Fruit fly (Drosophila melanogaster): ENCODE results near the gene CG32240.

The CG32240 gene

dm6 chr3L:4406653-4407257 is 25.3 kb upstream of the CG32240 start, which contains the start of gene TP53INP (continued):
- TF ChIP-seq Ets21C (GFP tag; optimal IDR thresholded peaks at IDR 0.05) (peak; percentile 73), fd59A (GFP tag; optimal IDR thresholded peaks at IDR 0.05) (peak; percentile 88), Sox102F (GFP tag; optimal IDR thresholded peaks at IDR 0.05) (peak; percentile 78), CG10631 (GFP tag; optimal IDR thresholded peaks at IDR 0.05) (peak; percentile 87), Eip78C (GFP tag) (peak; percentile 97), Hr4 (GFP tag; optimal IDR thresholded peaks at IDR 0.05) (peak; percentile 89), topi (GFP tag; optimal IDR thresholded peaks at IDR 0.05) (peak; percentile 90), CG15336 (GFP tag; IDR thresholded peaks at IDR 0.05) (peak; percentile 88), Hr38 (GFP tag; optimal IDR thresholded peaks at IDR 0.05) (no peak), achi (GFP tag; optimal IDR thresholded peaks at IDR 0.05) (peak; percentile 91), CG6854 (GFP tag; optimal IDR thresholded peaks at IDR 0.05) (peak; percentile 65), spab (GFP tag; optimal IDR thresholded peaks at IDR 0.05) (peak; percentile 91), CG8632 (GFP tag; optimal IDR thresholded peaks at IDR 0.05) (peak; percentile 91), acj6 (GFP tag; optimal IDR thresholded peaks at IDR 0.05) (peak; percentile 93), ss (GFP tag; optimal IDR thresholded peaks at IDR 0.05) (peak; percentile 66 to 94), Blimp-1 (GFP tag; optimal IDR thresholded peaks at IDR 0.05) (peak; percentile 67), CG4318 (GFP tag; optimal IDR thresholded peaks at IDR 0.05) (peak; percentile 89), Sox14 (GFP tag; optimal IDR thresholded peaks at IDR 0.05) (peak; percentile 88), Sox15 (GFP tag; optimal IDR thresholded peaks at IDR 0.05) (peak; percentile 90)

dm6 chr3L:4405922-4406321 is 24.5 kb upstream of the CG32240 start, which contains the start of gene CG15019:
Gene CG15019, minus strand, starts transcription at chr3L:4406059.
- TF ChIP-seq Smox (GFP tag; optimal IDR thresholded peaks at IDR 0.05) (no peak), Blimp-1 (GFP tag; optimal IDR thresholded peaks at IDR 0.05) (no peak), Sox15 (GFP tag; optimal IDR thresholded peaks at IDR 0.05) (no peak), cyc (GFP tag; optimal IDR thresholded peaks at IDR 0.05) (no peak), dsx (GFP tag; optimal IDR thresholded peaks at IDR 0.05; ENCODE audit: poor library complexity, severe bottlenecking) (no peak), Ets96B (tag; optimal IDR thresholded peaks at IDR 0.05) (no peak), CG11762 (GFP tag; optimal IDR thresholded peaks at IDR 0.05; ENCODE audit: insufficient read depth) (no peak), salr (GFP tag; optimal IDR thresholded peaks at IDR 0.05) (no peak), Sox14 (GFP tag; optimal IDR thresholded peaks at IDR 0.05) (no peak), vri (GFP tag; optimal IDR thresholded peaks at IDR 0.05) (no peak), esn (GFP tag; optimal IDR thresholded peaks at IDR 0.05) (no peak), Sox102F (GFP tag; optimal IDR thresholded peaks at IDR 0.05) (no peak)

- TF ChIP-seq fd85E (GFP tag; optimal IDR thresholded peaks at IDR 0.05), result no peak
- TF ChIP-seq cyc (GFP tag; optimal IDR thresholded peaks at IDR 0.05), result peak; percentile 55
- peak; percentile 61 for TF ChIP-seq esn (GFP tag; optimal IDR thresholded peaks at IDR 0.05)
- no peak for TF ChIP-seq Eip93F (GFP tag; optimal IDR thresholded peaks at IDR 0.05)
- peak; percentile 72; the same call in 2 of the 3 replicates for TF ChIP-seq CG6163 (GFP tag; IDR thresholded peaks at IDR 0.05)
- TF ChIP-seq fd59A (GFP tag; optimal IDR thresholded peaks at IDR 0.05), result no peak
- TF ChIP-seq CG8119 (GFP tag; IDR thresholded peaks at IDR 0.05), result peak; percentile 58; the same call in 2 of the 3 replicates
- TF ChIP-seq CG11902 (GFP tag; optimal IDR thresholded peaks at IDR 0.05), result peak; percentile 5
- TF ChIP-seq CG32006 (GFP tag; optimal IDR thresholded peaks at IDR 0.05), result peak; percentile 59
- peak; percentile 37 for TF ChIP-seq CG6808 (GFP tag; optimal IDR thresholded peaks at IDR 0.05)
- TF ChIP-seq CG8319 (GFP tag; optimal IDR thresholded peaks at IDR 0.05), result no peak
- TF ChIP-seq dac (GFP tag; optimal IDR thresholded peaks at IDR 0.05), result no peak
- peak; percentile 36 for TF ChIP-seq Ets96B (tag; optimal IDR thresholded peaks at IDR 0.05)
- peak; percentile 86 for TF ChIP-seq Eip78C (GFP tag)
- peak; percentile 12 for TF ChIP-seq CG11762 (GFP tag; optimal IDR thresholded peaks at IDR 0.05; ENCODE audit: insufficient read depth)
- TF ChIP-seq svp (GFP tag), result peak; percentile 99
- peak; percentile 25 for TF ChIP-seq vri (GFP tag; optimal IDR thresholded peaks at IDR 0.05)
- TF ChIP-seq topi (GFP tag; optimal IDR thresholded peaks at IDR 0.05), result peak; percentile 41
- TF ChIP-seq lz (GFP tag; optimal IDR thresholded peaks at IDR 0.05), result peak; percentile 50
- TF ChIP-seq Ets21C (GFP tag; optimal IDR thresholded peaks at IDR 0.05), result peak; percentile 11
- TF ChIP-seq Hr4 (GFP tag; optimal IDR thresholded peaks at IDR 0.05), result peak; percentile 66
- peak; percentile 65 for TF ChIP-seq CG31627 (GFP tag; optimal IDR thresholded peaks at IDR 0.05)
- TF ChIP-seq CG15336 (GFP tag; IDR thresholded peaks at IDR 0.05), result peak; percentile 67
- TF ChIP-seq ss (GFP tag; optimal IDR thresholded peaks at IDR 0.05), result peak in 1 of 2 experiments; percentile 3
- TF ChIP-seq Sox15 (GFP tag; optimal IDR thresholded peaks at IDR 0.05), result no peak
- peak; percentile 33 for TF ChIP-seq CG1621 (tag; optimal IDR thresholded peaks at IDR 0.05)
- peak; percentile 50 for TF ChIP-seq achi (GFP tag; optimal IDR thresholded peaks at IDR 0.05)
- TF ChIP-seq CG3919 (GFP tag; optimal IDR thresholded peaks at IDR 0.05), result peak; percentile 62
- peak; percentile 33 for TF ChIP-seq Lpt (GFP tag; optimal IDR thresholded peaks at IDR 0.05)
- TF ChIP-seq Sox102F (GFP tag; optimal IDR thresholded peaks at IDR 0.05), result peak; percentile 39
- no peak for TF ChIP-seq CG9139 (GFP tag; optimal IDR thresholded peaks at IDR 0.05)
Observed at dm6 chr3L:4403180-4403769, 21.8 kb upstream of the CG32240 start, which contains the start of gene Syx17. Gene Syx17, plus strand, starts transcription at chr3L:4403487.
